Worm (Caenorhabditis elegans) whole organism, L4 larva: ENCODE results near the gene dnj-2.
A peak's percentile ranks its signal among the peaks of the same experiment; 100 is the strongest.

ENCODE experiments used
- F26F4.8 ChIP-seq: fragments of 200-800 bp; sonication (Bioruptor generic); conservative IDR thresholded peaks from 2 replicates; pipeline ENCODE4 v1.3.6; 2022; ENCODE audit warnings: missing genetic modification characterization, missing compliant biosample characterization
- T20F7.1 ChIP-seq: fragments of 200-800 bp; sonication (Bioruptor generic); optimal IDR thresholded peaks from 2 replicates; lab custom pipeline; 2018; ENCODE audit warnings: mild to moderate bottlenecking, missing genetic modification characterization, missing compliant biosample characterization
- T26A8.4 ChIP-seq: fragments of 200-800 bp; sonication (Bioruptor generic); IDR thresholded peaks from 2 replicates; pipeline ENCODE4 v1.3.6; 2022; ENCODE audit warnings: missing genetic modification characterization, missing compliant biosample characterization
- ama-1 ChIP-seq: fragments of 150-350 bp; optimal IDR thresholded peaks from 2 replicates; lab custom pipeline; 2014; ENCODE audit warnings: inconsistent platforms, mixed read lengths
- arid-1 ChIP-seq: fragments of 200-800 bp; sonication (Bioruptor generic); conservative IDR thresholded peaks from 2 replicates; pipeline ENCODE4 v1.3.6; 2022; ENCODE audit warnings: missing genetic modification reagents, missing genetic modification characterization, missing compliant biosample characterization
- attf-4 ChIP-seq: sonication (generic microtip); optimal IDR thresholded peaks from 3 replicates; lab custom pipeline; 2017; ENCODE audit warnings: missing biosample characterization, missing genetic modification characterization
- ceh-20 ChIP-seq: fragments of 200-800 bp; sonication (Bioruptor generic); IDR thresholded peaks from 2 replicates; pipeline ENCODE4 v1.3.6; 2022; ENCODE audit warnings: missing genetic modification reagents, missing genetic modification characterization, missing compliant biosample characterization
- ceh-28 ChIP-seq: fragments of 150-350 bp; optimal IDR thresholded peaks from 2 replicates; lab custom pipeline; 2014; ENCODE audit warnings: missing biosample characterization, missing genetic modification reagents, missing genetic modification characterization
- cey-2 ChIP-seq: sonication (generic microtip); optimal IDR thresholded peaks from 3 replicates; lab custom pipeline; 2017; ENCODE audit warnings: missing genetic modification characterization, mild to moderate bottlenecking, missing compliant biosample characterization, antibody characterized with exemption, borderline replicate concordance; ENCODE audit not compliant: insufficient read depth
- daf-16 ChIP-seq, 3 experiments: sonication (generic microtip); optimal IDR thresholded peaks; 2 replicates each; lab custom pipeline; 2016 to 2017; ENCODE audit warnings: missing genetic modification characterization in 3 of 3, missing genetic modification reagents in 3 of 3, mild to moderate bottlenecking in 2 of 3, missing compliant biosample characterization in 2 of 3, missing biosample characterization in 1 of 3, moderate library complexity in 1 of 3
- daf-19 ChIP-seq: fragments of 200-800 bp; sonication (Bioruptor generic); conservative IDR thresholded peaks from 2 replicates; pipeline ENCODE4 v1.3.6; 2022; ENCODE audit warnings: missing genetic modification characterization, missing compliant biosample characterization
- dmd-6 ChIP-seq: fragments of 200-800 bp; sonication (Bioruptor generic); IDR thresholded peaks from 2 replicates; pipeline ENCODE4 v1.3.6; 2022; ENCODE audit warnings: missing genetic modification reagents, missing genetic modification characterization, missing compliant biosample characterization
- duxl-1 ChIP-seq: sonication (generic microtip); optimal IDR thresholded peaks from 2 replicates; lab custom pipeline; 2016; ENCODE audit warnings: mild to moderate bottlenecking, missing genetic modification characterization, moderate library complexity, missing compliant biosample characterization; ENCODE audit not compliant: poor library complexity
- dve-1 ChIP-seq: sonication (generic microtip); optimal IDR thresholded peaks from 2 replicates; lab custom pipeline; 2017; ENCODE audit warnings: antibody characterized with exemption, mild to moderate bottlenecking, missing genetic modification characterization, missing compliant biosample characterization; ENCODE audit not compliant: insufficient read depth
- fkh-10 ChIP-seq: fragments of 150-350 bp; optimal IDR thresholded peaks from 2 replicates; lab custom pipeline; 2014; ENCODE audit warnings: missing biosample characterization, missing genetic modification reagents, missing genetic modification characterization
- hif-1 ChIP-seq, 2 experiments: sonication (generic microtip); optimal IDR thresholded peaks; 2 replicates each; lab custom pipeline; 2016 to 2017; ENCODE audit warnings: missing compliant biosample characterization in 2 of 2, missing genetic modification characterization in 2 of 2, missing genetic modification reagents in 2 of 2, missing genotype in 2 of 2, mild to moderate bottlenecking in 1 of 2
- hlh-11 ChIP-seq: fragments of 200-800 bp; sonication (Bioruptor generic); optimal IDR thresholded peaks from 2 replicates; lab custom pipeline; 2018; ENCODE audit warnings: mild to moderate bottlenecking, missing genetic modification characterization, missing compliant biosample characterization
- hlh-30 ChIP-seq: sonication (generic microtip); optimal IDR thresholded peaks from 2 replicates; lab custom pipeline; 2017; ENCODE audit warnings: antibody characterized with exemption, mild to moderate bottlenecking, missing genetic modification characterization, missing compliant biosample characterization; ENCODE audit not compliant: insufficient read depth
- jun-1 ChIP-seq: fragments of 150-350 bp; optimal IDR thresholded peaks from 2 replicates; lab custom pipeline; 2014; ENCODE audit warnings: missing biosample characterization, missing genetic modification reagents, missing genetic modification characterization
- lin-1 ChIP-seq: fragments of 200-800 bp; sonication (Bioruptor generic); IDR thresholded peaks from 2 replicates; pipeline ENCODE4 v1.3.6; 2022; ENCODE audit warnings: missing genetic modification reagents, missing genetic modification characterization, missing compliant biosample characterization
- lin-13 ChIP-seq: fragments of 150-350 bp; optimal IDR thresholded peaks from 2 replicates; lab custom pipeline; 2014; ENCODE audit warnings: missing biosample characterization, missing genetic modification reagents, missing genetic modification characterization
- lir-3 ChIP-seq: sonication (generic microtip); optimal IDR thresholded peaks from 2 replicates; lab custom pipeline; 2016; ENCODE audit warnings: mild to moderate bottlenecking, missing genetic modification characterization, missing compliant biosample characterization
- madf-5 ChIP-seq, 2 experiments: fragments of 200-800 bp; sonication (Bioruptor generic); IDR thresholded peaks; 2 replicates each; pipeline ENCODE4 v1.3.6; 2022; ENCODE audit warnings: missing compliant biosample characterization in 2 of 2, missing genetic modification characterization in 2 of 2
- mdt-29 ChIP-seq: fragments of 200-800 bp; sonication (Bioruptor generic); IDR thresholded peaks from 2 replicates; pipeline ENCODE4 v1.3.6; 2022; ENCODE audit warnings: missing genetic modification reagents, missing genetic modification characterization, missing compliant biosample characterization
- mes-2 ChIP-seq: sonication (generic microtip); optimal IDR thresholded peaks from 2 replicates; lab custom pipeline; 2016; ENCODE audit warnings: missing genotype, mild to moderate bottlenecking, missing genetic modification characterization, missing compliant biosample characterization; ENCODE audit not compliant: poor library complexity, severe bottlenecking
- mxl-2 ChIP-seq: fragments of 200-800 bp; sonication (Bioruptor generic); conservative IDR thresholded peaks from 2 replicates; pipeline ENCODE4 v1.3.6; 2022; ENCODE audit warnings: missing genetic modification reagents, missing genetic modification characterization, missing compliant biosample characterization
- mxl-3 ChIP-seq: fragments of 200-800 bp; sonication (Bioruptor generic); optimal IDR thresholded peaks from 2 replicates; lab custom pipeline; 2018; ENCODE audit warnings: mild to moderate bottlenecking, missing genetic modification characterization, missing compliant biosample characterization
- nhr-10 ChIP-seq: fragments of 150-350 bp; optimal IDR thresholded peaks from 2 replicates; lab custom pipeline; 2014; ENCODE audit warnings: missing biosample characterization, missing genetic modification characterization
- nhr-25 ChIP-seq: sonication (generic microtip); optimal IDR thresholded peaks from 2 replicates; lab custom pipeline; 2017; ENCODE audit warnings: missing genetic modification characterization, mild to moderate bottlenecking, missing compliant biosample characterization, antibody characterized with exemption, moderate library complexity, borderline replicate concordance; ENCODE audit not compliant: insufficient read depth
- nhr-28 ChIP-seq: fragments of 150-350 bp; optimal IDR thresholded peaks from 2 replicates; lab custom pipeline; 2014; ENCODE audit warnings: missing biosample characterization, missing genetic modification characterization
- nhr-41 ChIP-seq: fragments of 200-800 bp; sonication (Bioruptor generic); IDR thresholded peaks from 2 replicates; pipeline ENCODE4 v1.3.6; 2022; ENCODE audit warnings: missing genetic modification reagents, missing genetic modification characterization, missing compliant biosample characterization
- nhr-48 ChIP-seq: sonication (generic microtip); optimal IDR thresholded peaks from 2 replicates; lab custom pipeline; 2016; ENCODE audit warnings: mild to moderate bottlenecking, missing genetic modification characterization, missing compliant biosample characterization
- nhr-6 ChIP-seq: fragments of 150-350 bp; optimal IDR thresholded peaks from 2 replicates; lab custom pipeline; 2014; ENCODE audit warnings: missing biosample characterization, missing genetic modification characterization
- nhr-77 ChIP-seq: fragments of 150-350 bp; optimal IDR thresholded peaks from 2 replicates; lab custom pipeline; 2014; ENCODE audit warnings: missing biosample characterization, missing genetic modification characterization
- rbr-2 ChIP-seq: sonication (generic microtip); optimal IDR thresholded peaks from 2 replicates; lab custom pipeline; 2016; ENCODE audit warnings: missing genotype, missing genetic modification characterization, missing compliant biosample characterization
- saeg-2 ChIP-seq: fragments of 200-800 bp; sonication (Bioruptor generic); IDR thresholded peaks from 2 replicates; pipeline ENCODE4 v1.3.6; 2022; ENCODE audit warnings: missing genetic modification reagents, missing genetic modification characterization, missing compliant biosample characterization
- tra-1 ChIP-seq: fragments of 200-800 bp; sonication (Bioruptor generic); IDR thresholded peaks from 2 replicates; pipeline ENCODE4 v1.3.6; 2022; ENCODE audit warnings: missing genetic modification reagents, missing genetic modification characterization, missing compliant biosample characterization
- unc-130 ChIP-seq: sonication (generic microtip); optimal IDR thresholded peaks from 2 replicates; lab custom pipeline; 2016; ENCODE audit warnings: missing genetic modification reagents, missing genetic modification characterization, missing compliant biosample characterization
- unc-62 ChIP-seq, 3 experiments: fragments of 150-350 bp in 1 of 3; sonication (generic microtip); optimal IDR thresholded peaks in 2 of 3; peaks in 1 of 3; 1 replicate in 1 of 3; 2 replicates in 2 of 3; lab custom pipeline; 2014 to 2017; ENCODE audit warnings: missing biosample characterization in 3 of 3, missing genetic modification characterization in 3 of 3, missing genetic modification reagents in 3 of 3, missing genotype in 1 of 3
- zip-11 ChIP-seq: fragments of 200-800 bp; sonication (Bioruptor generic); IDR thresholded peaks from 2 replicates; pipeline ENCODE4 v1.3.6; 2022; ENCODE audit warnings: missing genetic modification characterization, missing compliant biosample characterization
- ztf-7 ChIP-seq: fragments of 150-350 bp; optimal IDR thresholded peaks from 2 replicates; lab custom pipeline; 2014; ENCODE audit warnings: missing biosample characterization, missing genetic modification characterization

dnj-2 gene

DNA sequence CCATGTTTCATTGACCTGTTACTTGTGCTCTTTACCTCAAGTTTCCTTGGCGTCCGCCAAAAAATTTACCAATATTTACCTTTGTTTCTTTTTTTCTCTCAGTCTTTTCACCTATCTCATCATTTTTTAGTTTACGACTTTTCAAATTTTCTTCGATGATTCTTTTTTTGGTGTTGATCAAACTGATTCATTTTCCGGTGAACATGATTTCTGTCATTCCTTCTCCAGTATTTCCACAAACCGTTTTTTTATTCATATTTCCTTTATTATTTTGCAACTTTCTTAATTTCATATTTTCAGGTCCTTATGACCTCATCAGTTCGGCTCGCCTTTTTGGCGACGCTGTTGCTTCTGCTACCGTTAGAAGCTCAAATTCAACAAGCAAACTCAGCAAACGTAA lies 26.3 kb downstream of the dnj-2 start, which contains the start of gene F54D1.6:
F54D1.6 (plus strand) TSS at position 301 of the 400 bp plus-strand sequence.
- TF ChIP-seq daf-16 (GFP tag; optimal IDR thresholded peaks at IDR 0.05; lab: Kevin White, UChicago), result no peak
- peak; percentile 17 for TF ChIP-seq daf-16 (tag; optimal IDR thresholded peaks at IDR 0.05; lab: Kevin White, UChicago)
- TF ChIP-seq hlh-11, result no peak
- no peak for TF ChIP-seq lin-1

DNA sequence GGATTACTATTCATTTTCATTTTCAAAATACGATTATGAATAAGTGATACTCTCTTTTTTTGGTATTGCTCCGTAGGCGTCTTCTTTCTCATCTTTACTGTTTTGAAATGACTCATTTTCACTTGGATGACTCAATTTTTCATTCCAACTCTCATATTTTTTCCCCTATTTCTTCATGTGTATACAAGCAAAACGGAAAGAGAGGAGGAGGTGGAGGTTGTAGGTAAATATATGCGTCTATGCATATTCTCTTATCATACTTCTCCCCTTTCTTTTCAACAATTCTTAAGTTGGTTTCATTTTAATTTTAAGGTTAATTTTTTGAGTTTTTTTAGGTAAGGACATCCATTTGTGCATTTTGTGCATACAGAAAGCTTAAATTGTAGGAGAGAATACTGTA lies 27.7 kb downstream of the dnj-2 start:
- TF ChIP-seq ceh-28 (tag; lab: Kevin White, UChicago) (no peak), madf-5 (GFP tag; IDR thresholded peaks at IDR 0.05; lab: Robert Waterston, UW) (no peak), daf-16 (GFP tag; optimal IDR thresholded peaks at IDR 0.05; lab: Kevin White, UChicago) (no peak), daf-16 (tag; optimal IDR thresholded peaks at IDR 0.05; lab: Kevin White, UChicago) (peak; percentile 59), dve-1 (peak; percentile 49)

DNA sequence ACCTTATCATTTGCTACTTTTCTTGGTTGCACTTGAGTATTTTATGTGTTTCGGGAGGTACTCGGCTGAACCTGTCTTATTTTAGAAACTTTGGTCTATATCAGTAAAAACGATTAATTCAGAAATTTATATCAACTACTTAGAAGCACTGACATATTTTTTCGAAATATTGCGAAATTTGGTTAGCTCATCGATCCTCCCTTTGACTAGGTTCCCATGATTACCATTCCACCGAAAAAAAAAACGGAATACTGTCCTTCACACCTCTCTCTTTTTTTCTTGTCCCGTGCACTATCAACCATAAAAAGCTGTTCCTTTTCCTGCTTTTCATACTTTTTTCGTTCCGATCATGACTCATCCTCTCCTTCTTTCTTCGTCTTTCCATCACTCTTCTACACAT lies 28.5 kb downstream of the dnj-2 start:
- TF ChIP-seq madf-5 (GFP tag; IDR thresholded peaks at IDR 0.05; lab: Robert Waterston, UW) (no peak), T26A8.4 (GFP tag; lab: Robert Waterston, UW) (no peak), daf-19 (GFP tag; lab: Robert Waterston, UW) (no peak), hlh-11 (no peak), nhr-25 (tag; lab: Kevin White, UChicago) (no peak), zip-11 (GFP tag; lab: Robert Waterston, UW) (no peak), duxl-1 (tag; lab: Kevin White, UChicago) (no peak), dve-1 (peak; percentile 47), rbr-2 (tag; lab: Kevin White, UChicago) (no peak), nhr-6 (tag; lab: Kevin White, UChicago) (no peak), fkh-10 (GFP tag; lab: Kevin White, UChicago) (no peak), unc-62 (GFP tag; optimal IDR thresholded peaks at IDR 0.05 in 1 of 2; lab: Kevin White, UChicago) (peak in 1 of 2 experiments; percentile 54), unc-62 (tag; optimal IDR thresholded peaks at IDR 0.05; lab: Kevin White, UChicago) (no peak), ama-1 (no peak), mdt-29 (no peak), arid-1 (GFP tag; lab: Robert Waterston, UW) (no peak), attf-4 (no peak)

DNA sequence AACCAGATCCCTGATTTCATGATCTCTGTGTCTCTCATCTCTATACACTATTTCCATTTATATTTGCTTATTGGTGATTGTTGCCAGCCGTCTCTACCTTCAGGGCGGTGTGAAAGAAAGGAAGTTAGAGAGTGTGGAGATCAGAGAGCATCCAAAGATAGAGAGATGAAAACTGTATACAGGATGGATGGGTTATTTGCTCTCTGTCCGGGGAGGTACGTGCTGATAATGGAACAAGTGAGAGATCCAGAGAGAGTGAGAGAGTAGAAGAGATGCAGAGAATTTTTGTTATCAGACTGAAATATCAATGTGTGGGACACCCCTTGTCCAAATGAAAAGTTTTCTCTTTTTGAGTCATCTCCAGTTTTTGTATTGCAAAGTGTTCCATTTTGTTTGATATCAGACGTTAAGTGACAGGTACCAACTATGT lies 29.7 kb downstream of the dnj-2 start:
- TF ChIP-seq nhr-6 (tag; lab: Kevin White, UChicago) (peak; percentile 83), dmd-6 (GFP tag; lab: Robert Waterston, UW) (peak; percentile 89), daf-16 (GFP tag; optimal IDR thresholded peaks at IDR 0.05; lab: Kevin White, UChicago) (peak in 1 of 2 experiments; percentile 92), daf-16 (tag; optimal IDR thresholded peaks at IDR 0.05; lab: Kevin White, UChicago) (peak; percentile 91), F26F4.8 (no peak), dve-1 (peak; percentile 93), jun-1 (peak; percentile 25), T20F7.1 (GFP tag; lab: Kevin White, UChicago) (peak; percentile 12), mxl-2 (GFP tag; lab: Robert Waterston, UW) (0 out of 2 replicates have a peak, but pooled peaks have one; percentile 3), ama-1 (no peak), lin-13 (GFP tag; lab: Kevin White, UChicago) (peak; percentile 14), unc-130 (GFP tag; lab: Kevin White, UChicago) (no peak), hlh-11 (peak; percentile 94), nhr-28 (tag; lab: Kevin White, UChicago) (peak; percentile 70), mes-2 (tag; lab: Kevin White, UChicago) (peak; percentile 36), tra-1 (GFP tag; lab: Robert Waterston, UW) (peak; percentile 85), lin-1 (peak; percentile 92), ceh-20 (GFP tag; lab: Robert Waterston, UW) (no peak), nhr-48 (tag; lab: Kevin White, UChicago) (peak; percentile 84), nhr-41 (GFP tag; lab: Robert Waterston, UW) (0 out of 2 replicates have a peak, but pooled peaks have one; percentile 23), lir-3 (tag; lab: Kevin White, UChicago) (no peak), saeg-2 (GFP tag; lab: Robert Waterston, UW) (0 out of 2 replicates have a peak, but pooled peaks have one; percentile 29), nhr-77 (tag; lab: Kevin White, UChicago) (peak; percentile 72), nhr-10 (tag; lab: Kevin White, UChicago) (peak; percentile 39), cey-2 (tag; lab: Kevin White, UChicago) (no peak), mxl-3 (GFP tag; lab: Kevin White, UChicago) (peak; percentile 55), hlh-30 (tag; lab: Kevin White, UChicago) (peak; percentile 28), hif-1 (tag; optimal IDR thresholded peaks at IDR 0.05; lab: Kevin White, UChicago) (peak in 1 of 2 experiments; percentile 59), ztf-7 (tag; lab: Kevin White, UChicago) (no peak)
